Fruit fly (Drosophila melanogaster) whole organism, embryonic: Measurements from ENCODE around the gene CG7728.

Source experiments
- Ada2b ChIP-seq: fragments of 200-800 bp; sonication (Bioruptor generic); IDR thresholded peaks from 2 replicates; pipeline ENCODE4 v1.3.6; 2022; ENCODE audit warnings: missing biosample characterization, missing genetic modification characterization
- Antp ChIP-seq: fragments of 200-800 bp; sonication (Bioruptor generic); optimal IDR thresholded peaks from 3 replicates; lab custom pipeline; 2016; ENCODE audit warnings: missing biosample characterization, missing genetic modification characterization
- Atf-2 ChIP-seq: fragments of 200-800 bp; sonication (Bioruptor generic); optimal IDR thresholded peaks from 2 replicates; lab custom pipeline; 2016; ENCODE audit warnings: missing biosample characterization, missing genetic modification characterization
- Atf3 ChIP-seq: fragments of 200-800 bp; sonication (Bioruptor generic); optimal IDR thresholded peaks from 3 replicates; lab custom pipeline; 2016; ENCODE audit warnings: missing biosample characterization, missing genetic modification characterization
- Awh ChIP-seq: fragments of 200-800 bp; sonication (Bioruptor generic); IDR thresholded peaks from 2 replicates; pipeline ENCODE4, ENCODE4 v1.3.6; 2022; ENCODE audit warnings: missing biosample characterization, missing genetic modification characterization
- CG1024 ChIP-seq: fragments of 200-800 bp; sonication (Bioruptor generic); IDR thresholded peaks from 2 replicates; pipeline ENCODE4 v1.3.6; 2022; ENCODE audit warnings: missing biosample characterization, missing genetic modification characterization
- CG10462 ChIP-seq: fragments of 200-800 bp; sonication (Bioruptor generic); optimal IDR thresholded peaks from 2 replicates; lab custom pipeline; 2016; ENCODE audit warnings: missing biosample characterization, missing genetic modification characterization
- CG13123 ChIP-seq: fragments of 200-800 bp; sonication (Bioruptor generic); optimal IDR thresholded peaks from 2 replicates; lab custom pipeline; 2016; ENCODE audit warnings: missing biosample characterization, missing genetic modification characterization
- CG13287 ChIP-seq: fragments of 200-800 bp; sonication (Bioruptor generic); IDR thresholded peaks from 2 replicates; pipeline ENCODE4 v1.3.6; 2022; ENCODE audit warnings: missing biosample characterization, missing genetic modification characterization; ENCODE audit not compliant: partially characterized antibody
- CG14667 ChIP-seq: fragments of 200-800 bp; sonication (Bioruptor generic); IDR thresholded peaks from 2 replicates; pipeline ENCODE4 v1.3.6; 2022; ENCODE audit warnings: missing biosample characterization, missing genetic modification characterization
- CG15696 ChIP-seq: fragments of 200-800 bp; sonication (Bioruptor generic); optimal IDR thresholded peaks from 2 replicates; lab custom pipeline; 2019; ENCODE audit warnings: missing biosample characterization, mild to moderate bottlenecking, missing genetic modification characterization, moderate library complexity
- CG17385 ChIP-seq: fragments of 200-800 bp; sonication (Bioruptor generic); optimal IDR thresholded peaks from 3 replicates; lab custom pipeline; 2018; ENCODE audit warnings: missing biosample characterization, mild to moderate bottlenecking, missing genetic modification characterization
- CG2875 ChIP-seq: fragments of 200-800 bp; sonication (Bioruptor generic); optimal IDR thresholded peaks from 2 replicates; lab custom pipeline; 2017; ENCODE audit warnings: missing biosample characterization, mild to moderate bottlenecking, missing genetic modification characterization, missing genetic modification reagents
- CG31224 ChIP-seq: fragments of 200-800 bp; sonication (Bioruptor generic); IDR thresholded peaks from 2 replicates; pipeline ENCODE4 v1.3.6; 2022; ENCODE audit warnings: missing biosample characterization, missing genetic modification characterization
- CG34376 ChIP-seq: fragments of 200-800 bp; sonication (Bioruptor generic); optimal IDR thresholded peaks from 2 replicates; lab custom pipeline; 2018; ENCODE audit warnings: missing biosample characterization, mild to moderate bottlenecking, missing genetic modification characterization
- CG5180 ChIP-seq: fragments of 200-800 bp; sonication (Bioruptor generic); optimal IDR thresholded peaks from 3 replicates; lab custom pipeline; 2017; ENCODE audit warnings: missing biosample characterization, missing genetic modification characterization, mild to moderate bottlenecking, moderate library complexity, missing genetic modification reagents
- CG8290 ChIP-seq, 3 experiments: fragments of 200-800 bp; sonication (Bioruptor generic); optimal IDR thresholded peaks; 2 replicates each; lab custom pipeline; 2016 to 2019; ENCODE audit warnings: missing biosample characterization in 3 of 3, missing genetic modification characterization in 3 of 3, mild to moderate bottlenecking in 2 of 3, moderate library complexity in 1 of 3
- CG9609 ChIP-seq: fragments of 200-800 bp; sonication (Bioruptor generic); optimal IDR thresholded peaks from 3 replicates; lab custom pipeline; 2016; ENCODE audit warnings: missing biosample characterization, missing genetic modification characterization
- CG9727 ChIP-seq: fragments of 200-800 bp; sonication (Bioruptor generic); optimal IDR thresholded peaks from 3 replicates; lab custom pipeline; 2017; ENCODE audit warnings: missing biosample characterization, mild to moderate bottlenecking, missing genetic modification characterization
- CG9817 ChIP-seq: fragments of 200-800 bp; sonication (Bioruptor generic); optimal IDR thresholded peaks from 2 replicates; lab custom pipeline; 2018; ENCODE audit warnings: missing biosample characterization, mild to moderate bottlenecking, missing genetic modification characterization, moderate library complexity
- CTCF ChIP-seq: fragments of 200-800 bp; sonication (Bioruptor generic); optimal IDR thresholded peaks from 2 replicates; lab custom pipeline; 2017; ENCODE audit warnings: missing biosample characterization, mild to moderate bottlenecking, missing genetic modification characterization, moderate library complexity
- Camta ChIP-seq: fragments of 200-800 bp; sonication (Bioruptor generic); optimal IDR thresholded peaks from 2 replicates; lab custom pipeline; 2016; ENCODE audit warnings: missing biosample characterization, missing genetic modification characterization
- CrebB ChIP-seq: fragments of 200-800 bp; sonication (Bioruptor generic); optimal IDR thresholded peaks from 3 replicates; lab custom pipeline; 2018; ENCODE audit warnings: missing biosample characterization, mild to moderate bottlenecking, missing genetic modification characterization
- Dip2 ChIP-seq: fragments of 200-800 bp; sonication (Bioruptor generic); IDR thresholded peaks from 2 replicates; pipeline ENCODE4 v1.3.6; 2022; ENCODE audit warnings: missing biosample characterization, missing genetic modification characterization
- Dp ChIP-seq: fragments of 200-800 bp; sonication (Bioruptor generic); optimal IDR thresholded peaks from 2 replicates; lab custom pipeline; 2018; ENCODE audit warnings: missing biosample characterization, mild to moderate bottlenecking, missing genetic modification characterization, moderate library complexity
- ERR ChIP-seq: fragments of 200-800 bp; sonication (Bioruptor generic); optimal IDR thresholded peaks from 2 replicates; lab custom pipeline; 2016; ENCODE audit warnings: missing biosample characterization, missing genetic modification characterization
- HLH3B ChIP-seq: fragments of 200-800 bp; sonication (Bioruptor generic); IDR thresholded peaks from 2 replicates; pipeline ENCODE4 v1.3.6; 2022; ENCODE audit warnings: missing biosample characterization, missing genetic modification characterization
- Hr3 ChIP-seq: fragments of 200-800 bp; sonication (Bioruptor generic); optimal IDR thresholded peaks from 3 replicates; lab custom pipeline; 2016; ENCODE audit warnings: missing biosample characterization, missing genetic modification characterization
- Hr51 ChIP-seq, 2 experiments: fragments of 200-800 bp; sonication (Bioruptor generic); optimal IDR thresholded peaks; 2 replicates in 1 of 2; 3 replicates in 1 of 2; lab custom pipeline; 2016 to 2018; ENCODE audit warnings: missing biosample characterization in 2 of 2, missing genetic modification characterization in 2 of 2, mild to moderate bottlenecking in 1 of 2, moderate library complexity in 1 of 2
- PHDP ChIP-seq: fragments of 200-800 bp; sonication (Bioruptor generic); optimal IDR thresholded peaks from 3 replicates; lab custom pipeline; 2018; ENCODE audit warnings: missing biosample characterization, mild to moderate bottlenecking, missing genetic modification characterization, moderate library complexity
- Ravus ChIP-seq: fragments of 200-800 bp; sonication (Bioruptor generic); IDR thresholded peaks from 2 replicates; pipeline ENCODE4 v1.3.6; 2022; ENCODE audit warnings: missing biosample characterization, missing genetic modification characterization
- TFAM ChIP-seq: fragments of 200-800 bp; sonication (Bioruptor generic); optimal IDR thresholded peaks from 2 replicates; lab custom pipeline; 2017; ENCODE audit warnings: missing biosample characterization, missing genetic modification characterization, inconsistent platforms
- Trl ChIP-seq, 3 experiments: fragments of >200 bp in 2 of 3; fragments of 200-800 bp in 1 of 3; sonication (Bioruptor generic) in 1 of 3; optimal IDR thresholded peaks; 2 replicates in 1 of 3; 3 replicates in 2 of 3; lab custom pipeline; 2016 to 2017; ENCODE audit warnings: missing biosample characterization in 1 of 3, missing genetic modification characterization in 1 of 3
- aop ChIP-seq: fragments of 200-800 bp; sonication (Bioruptor generic); IDR thresholded peaks from 2 replicates; pipeline ENCODE4 v1.3.6; 2022; ENCODE audit warnings: missing biosample characterization, missing genetic modification characterization
- bcd ChIP-seq: fragments of 200-800 bp; sonication (Bioruptor generic); optimal IDR thresholded peaks from 2 replicates; lab custom pipeline; 2017; ENCODE audit warnings: missing biosample characterization, mild to moderate bottlenecking, missing genetic modification characterization
- bowl ChIP-seq: fragments of 200-800 bp; sonication (Bioruptor generic); IDR thresholded peaks from 2 replicates; pipeline ENCODE4 v1.3.6; 2022; ENCODE audit warnings: missing biosample characterization, missing genetic modification characterization
- bsh ChIP-seq, 2 experiments: fragments of 200-800 bp; sonication (Bioruptor generic); optimal IDR thresholded peaks; 2 replicates each; lab custom pipeline; 2017 to 2018; ENCODE audit warnings: mild to moderate bottlenecking in 2 of 2, missing biosample characterization in 2 of 2, missing genetic modification characterization in 2 of 2, moderate library complexity in 1 of 2
- danr ChIP-seq: fragments of 200-800 bp; sonication (Bioruptor generic); IDR thresholded peaks from 2 replicates; pipeline ENCODE4 v1.3.6; 2022; ENCODE audit warnings: missing biosample characterization, missing genetic modification characterization
- hb ChIP-seq: fragments of 200-800 bp; sonication (Bioruptor generic); IDR thresholded peaks from 3 replicates; pipeline ENCODE4 v1.3.6; 2022; ENCODE audit warnings: missing biosample characterization, missing genetic modification characterization; ENCODE audit not compliant: partially characterized antibody
- jumu ChIP-seq: fragments of 200-800 bp; sonication (Bioruptor generic); optimal IDR thresholded peaks from 3 replicates; lab custom pipeline; 2016; ENCODE audit warnings: missing biosample characterization, missing genetic modification characterization
- klu ChIP-seq: fragments of 200-800 bp; sonication (Bioruptor generic); IDR thresholded peaks from 2 replicates; pipeline ENCODE4 v1.3.6; 2022; ENCODE audit warnings: missing biosample characterization, missing genetic modification characterization
- maf-S ChIP-seq: fragments of 200-800 bp; sonication (Bioruptor generic); optimal IDR thresholded peaks from 2 replicates; lab custom pipeline; 2016; ENCODE audit warnings: missing biosample characterization, missing genetic modification characterization
- pb ChIP-seq: fragments of 200-800 bp; sonication (Bioruptor generic); optimal IDR thresholded peaks from 3 replicates; lab custom pipeline; 2016; ENCODE audit warnings: missing biosample characterization, missing genetic modification characterization
- scrt ChIP-seq: fragments of 200-800 bp; sonication (Bioruptor generic); optimal IDR thresholded peaks from 2 replicates; lab custom pipeline; 2018; ENCODE audit warnings: missing biosample characterization, mild to moderate bottlenecking, missing genetic modification characterization, moderate library complexity
- slp2 ChIP-seq: fragments of 200-800 bp; sonication (Bioruptor generic); optimal IDR thresholded peaks from 2 replicates; lab custom pipeline; 2016; ENCODE audit warnings: missing biosample characterization, missing genetic modification characterization
- sna ChIP-seq: fragments of 200-800 bp; sonication (Bioruptor generic); IDR thresholded peaks from 2 replicates; pipeline ENCODE4 v1.3.6; 2022; ENCODE audit warnings: missing biosample characterization, missing genetic modification characterization; ENCODE audit not compliant: partially characterized antibody
- stc ChIP-seq: fragments of 200-800 bp; sonication (Bioruptor generic); IDR thresholded peaks from 2 replicates; pipeline ENCODE4 v1.3.6; 2022; ENCODE audit warnings: missing biosample characterization, missing genetic modification characterization
- stwl ChIP-seq: fragments of 200-800 bp; sonication (Bioruptor generic); optimal IDR thresholded peaks from 3 replicates; lab custom pipeline; 2018; ENCODE audit warnings: missing biosample characterization, mild to moderate bottlenecking, missing genetic modification characterization, moderate library complexity
- twi ChIP-seq: fragments of 200-800 bp; optimal IDR thresholded peaks from 2 replicates; lab custom pipeline; 2019; ENCODE audit warnings: missing biosample characterization, mild to moderate bottlenecking, missing genetic modification characterization, moderate library complexity
- wdn ChIP-seq: fragments of 200-800 bp; sonication (Bioruptor generic); IDR thresholded peaks from 2 replicates; pipeline ENCODE4 v1.3.6; 2022; ENCODE audit warnings: missing biosample characterization, missing genetic modification characterization

Gene CG7728

dm6 chr3L:17004218-17004759, 12.0 kb upstream of the CG7728 start (continued):
- TF ChIP-seq twi (tag; lab: Kevin White, UChicago) = peak; percentile 67
- TF ChIP-seq PHDP = peak; percentile 90
- TF ChIP-seq Hr51 (GFP tag; optimal IDR thresholded peaks at IDR 0.05; lab: Kevin White, UChicago) = peak; percentile 82 to 95
- TF ChIP-seq CG13123 (GFP tag; lab: Kevin White, UChicago) = peak; percentile 77
- peak; percentile 79 for TF ChIP-seq klu
- TF ChIP-seq Antp = peak; percentile 92
- peak; percentile 50 for TF ChIP-seq CTCF (GFP tag; lab: Kevin White, UChicago)
- TF ChIP-seq Camta (GFP tag; lab: Kevin White, UChicago) = peak; percentile 90
- no peak for TF ChIP-seq stwl (tag; lab: Kevin White, UChicago)
- TF ChIP-seq TFAM (GFP tag; lab: Kevin White, UChicago) = no peak
- TF ChIP-seq maf-S (GFP tag; lab: Kevin White, UChicago) = peak; percentile 84
- peak; percentile 54 for TF ChIP-seq CG2875 (GFP tag; lab: Kevin White, UChicago)
- peak; percentile 92 for TF ChIP-seq CG9609 (GFP tag; lab: Kevin White, UChicago)
- TF ChIP-seq pb = peak; percentile 72
- peak; percentile 29; the same call in 1 of the 2 replicates for TF ChIP-seq Dip2
- peak in 1 of 2 experiments; percentile 13 for TF ChIP-seq Trl (optimal IDR thresholded peaks at IDR 0.05; lab: Kevin White, UChicago)
- TF ChIP-seq Trl (GFP tag; optimal IDR thresholded peaks at IDR 0.05; lab: Kevin White, UChicago) = peak; percentile 88
- peak; percentile 48 for TF ChIP-seq CG10462 (GFP tag; lab: Kevin White, UChicago)
- TF ChIP-seq CG15696 = peak; percentile 44
- no peak for TF ChIP-seq aop
- TF ChIP-seq slp2 (GFP tag; lab: Kevin White, UChicago) = peak; percentile 83
- peak; percentile 85 for TF ChIP-seq CG9727 (GFP tag; lab: Kevin White, UChicago)
- peak; percentile 74 for TF ChIP-seq ERR (GFP tag; lab: Kevin White, UChicago)
- peak; percentile 86 for TF ChIP-seq CG9817
- TF ChIP-seq CG34376 = peak; percentile 61
- peak; percentile 89 for TF ChIP-seq bcd (GFP tag; lab: Kevin White, UChicago)
- TF ChIP-seq stc = peak; percentile 87
- peak; percentile 49 for TF ChIP-seq CG8290 (GFP tag; optimal IDR thresholded peaks at IDR 0.05; lab: Kevin White, UChicago)
- peak in 1 of 2 experiments; percentile 56 for TF ChIP-seq CG8290 (tag; optimal IDR thresholded peaks at IDR 0.05; lab: Kevin White, UChicago)
- TF ChIP-seq Atf3 (GFP tag; lab: Kevin White, UChicago) = peak; percentile 71
- TF ChIP-seq Ada2b (GFP tag; lab: Robert Waterston, UW) = peak; percentile 84
- peak; percentile 77 to 79 for TF ChIP-seq bsh (GFP tag; optimal IDR thresholded peaks at IDR 0.05; lab: Kevin White, UChicago)
- peak; percentile 83 for TF ChIP-seq CG17385 (GFP tag; lab: Kevin White, UChicago)
- TF ChIP-seq sna = no peak
- TF ChIP-seq hb (GFP tag; lab: Robert Waterston, UW) = no peak
- peak; percentile 81 for TF ChIP-seq danr (GFP tag; lab: Robert Waterston, UW)
- peak; percentile 76 for TF ChIP-seq Hr3 (GFP tag; lab: Kevin White, UChicago)
- TF ChIP-seq CG5180 (GFP tag; lab: Kevin White, UChicago) = peak; percentile 76
- TF ChIP-seq CG1024 (GFP tag; lab: Robert Waterston, UW) = peak; percentile 58; the same call in 1 of the 2 replicates
- peak; percentile 52 for TF ChIP-seq CrebB (tag; lab: Kevin White, UChicago)
- TF ChIP-seq wdn = peak; percentile 63
- peak; percentile 47 for TF ChIP-seq scrt
- TF ChIP-seq jumu (GFP tag; lab: Kevin White, UChicago) = peak; percentile 90
- TF ChIP-seq Dp (GFP tag; lab: Kevin White, UChicago) = no peak
- TF ChIP-seq CG13287 (GFP tag; lab: Robert Waterston, UW) = no peak
- peak; percentile 55; the same call in 1 of the 2 replicates for TF ChIP-seq bowl
- peak; percentile 75 for TF ChIP-seq CG31224 (GFP tag; lab: Robert Waterston, UW)
- TF ChIP-seq HLH3B (GFP tag; lab: Robert Waterston, UW) = peak; percentile 88
- peak; percentile 61 for TF ChIP-seq Ravus
- TF ChIP-seq Atf-2 = peak; percentile 89
- TF ChIP-seq Awh = peak; percentile 63
- TF ChIP-seq CG14667 (GFP tag; lab: Robert Waterston, UW) = peak; percentile 76
